Worm (Caenorhabditis elegans) whole organism, midembryonic: Measurements from ENCODE around the gene F37A4.2.

ENCODE experiments used
- cog-1 ChIP-seq: sonication (generic microtip); optimal IDR thresholded peaks from 2 replicates; lab custom pipeline; 2016; ENCODE audit warnings: missing genetic modification characterization, missing compliant biosample characterization
- flt-1 ChIP-seq: fragments of 200-800 bp; sonication (Bioruptor generic); IDR thresholded peaks from 2 replicates; pipeline ENCODE4 v1.3.6; 2022; ENCODE audit warnings: missing genetic modification characterization, missing compliant biosample characterization
- klf-2 ChIP-seq: fragments of 200-800 bp; sonication (Bioruptor generic); conservative IDR thresholded peaks from 2 replicates; pipeline ENCODE4 v1.3.6; 2022; ENCODE audit warnings: missing genetic modification reagents, missing genetic modification characterization, missing compliant biosample characterization
- med-1 ChIP-seq: sonication (generic microtip); optimal IDR thresholded peaks from 2 replicates; lab custom pipeline; 2017; ENCODE audit warnings: missing genetic modification characterization, mild to moderate bottlenecking, missing compliant biosample characterization, antibody characterized with exemption, missing genetic modification reagents; ENCODE audit not compliant: insufficient read depth
- ref-1 ChIP-seq: fragments of 200-800 bp; sonication (Bioruptor generic); conservative IDR thresholded peaks from 2 replicates; pipeline ENCODE4 v1.3.6; 2022; ENCODE audit warnings: missing genetic modification reagents, missing genetic modification characterization, missing compliant biosample characterization
- tab-1 ChIP-seq: fragments of 200-800 bp; sonication (Bioruptor generic); IDR thresholded peaks from 2 replicates; pipeline ENCODE4 v1.3.6; 2022; ENCODE audit warnings: missing genetic modification characterization, missing compliant biosample characterization
- ztf-23 ChIP-seq: fragments of 200-800 bp; sonication (Bioruptor generic); IDR thresholded peaks from 2 replicates; pipeline ENCODE4 v1.3.6; 2022; ENCODE audit warnings: missing genetic modification reagents, missing genetic modification characterization, missing compliant biosample characterization
- ztf-29 ChIP-seq: fragments of 200-800 bp; sonication (Bioruptor generic); IDR thresholded peaks from 2 replicates; pipeline ENCODE4 v1.3.6; 2022; ENCODE audit warnings: missing genetic modification reagents, missing genetic modification characterization, missing compliant biosample characterization

- no peak for TF ChIP-seq flt-1 (GFP tag; lab: Robert Waterston, UW)
- TF ChIP-seq cog-1 (tag; lab: Kevin White, UChicago): no peak
- TF ChIP-seq med-1 (GFP tag; lab: Kevin White, UChicago): no peak
- no peak for TF ChIP-seq ztf-29 (GFP tag; lab: Robert Waterston, UW)
- no peak for TF ChIP-seq klf-2 (GFP tag; lab: Robert Waterston, UW)
- TF ChIP-seq ztf-23 (GFP tag; lab: Robert Waterston, UW): no peak
- TF ChIP-seq tab-1 (GFP tag; lab: Robert Waterston, UW): no peak
- no peak for TF ChIP-seq ref-1 (GFP tag; lab: Robert Waterston, UW)
These were observed 40.5 kb upstream of the F37A4.2 start for ce11 chrIII:6681790-6682189.
